Worm (Caenorhabditis elegans): Measurements from ENCODE around the gene clp-7.

Gene clp-7

ce11 chrIV:1388079-1388478 lies 57.7 kb downstream of the clp-7 start (continued):
- TF ChIP-seq mes-2 (tag; optimal IDR thresholded peaks at IDR 0.05; ENCODE audit: poor library complexity, severe bottlenecking): peak; percentile 56
- TF ChIP-seq madf-9 (GFP tag; conservative IDR thresholded peaks at IDR 0.05): peak; percentile 80
- TF ChIP-seq lin-15B (tag; optimal IDR thresholded peaks at IDR 0.05): no peak
- TF ChIP-seq sdz-12 (GFP tag; optimal IDR thresholded peaks at IDR 0.05): peak; percentile 62
- TF ChIP-seq F37D6.2 (tag; optimal IDR thresholded peaks at IDR 0.05): no peak
- peak; percentile 5 for TF ChIP-seq aha-1 (tag)
- TF ChIP-seq dmd-8 (GFP tag; IDR thresholded peaks at IDR 0.05): peak; percentile 81; the same call in 1 of the 2 replicates
- TF ChIP-seq ctbp-1 (GFP tag; IDR thresholded peaks at IDR 0.05): peak; percentile 48; the same call in 1 of the 2 replicates
- TF ChIP-seq mxl-3 (GFP tag; optimal IDR thresholded peaks at IDR 0.05): peak; percentile 39
- TF ChIP-seq Y48G9A.11 (GFP tag; IDR thresholded peaks at IDR 0.05): peak; percentile 66
- TF ChIP-seq D1046.2 (GFP tag; IDR thresholded peaks at IDR 0.05): peak; percentile 74; the same call in 1 of the 2 replicates
- peak; percentile 5 for TF ChIP-seq Y5F2A.4 (GFP tag; optimal IDR thresholded peaks at IDR 0.05)
- TF ChIP-seq lin-38 (GFP tag; IDR thresholded peaks at IDR 0.05): peak; percentile 65
- TF ChIP-seq pha-4 (GFP tag; IDR thresholded peaks at IDR 0.05): peak; percentile 68
- no peak for TF ChIP-seq pha-4 (tag; optimal IDR thresholded peaks at IDR 0.05)
- peak; percentile 69 for TF ChIP-seq mep-1 (tag; optimal IDR thresholded peaks at IDR 0.05)
- peak; percentile 57; the same call in 1 of the 2 replicates for TF ChIP-seq zfp-3 (GFP tag; conservative IDR thresholded peaks at IDR 0.05)
- TF ChIP-seq nhr-41 (GFP tag; IDR thresholded peaks at IDR 0.05): peak; percentile 69
- TF ChIP-seq madf-5 (GFP tag; IDR thresholded peaks at IDR 0.05): peak; percentile 61 to 81; a peak in 2 of 4 replicates
- TF ChIP-seq zip-11 (GFP tag; IDR thresholded peaks at IDR 0.05): peak; percentile 8; the same call in 1 of the 2 replicates
- peak; percentile 34 for TF ChIP-seq nhr-28 (tag; optimal IDR thresholded peaks at IDR 0.05)

ce11 chrIV:1385915-1386314 lies 59.9 kb downstream of the clp-7 start, which contains the start of gene nhr-41:
Gene nhr-41 (plus strand): TSS chrIV:1386215.
- TF ChIP-seq ceh-20 (GFP tag; IDR thresholded peaks at IDR 0.05) (no peak), madf-9 (GFP tag; conservative IDR thresholded peaks at IDR 0.05) (no peak), zip-11 (GFP tag; IDR thresholded peaks at IDR 0.05) (no peak), daf-16 (GFP tag; optimal IDR thresholded peaks at IDR 0.05) (no peak), daf-16 (tag; optimal IDR thresholded peaks at IDR 0.05) (peak; percentile 4), nhr-76 (tag; optimal IDR thresholded peaks at IDR 0.05) (no peak), mdt-29 (GFP tag; IDR thresholded peaks at IDR 0.05) (no peak), cey-2 (tag; optimal IDR thresholded peaks at IDR 0.05; ENCODE audit: borderline replicate concordance, insufficient read depth) (no peak), F44E2.7 (GFP tag; IDR thresholded peaks at IDR 0.05) (no peak), nhr-237 (tag; optimal IDR thresholded peaks at IDR 0.05) (no peak), daf-12 (tag; optimal IDR thresholded peaks at IDR 0.05) (no peak), set-16 (GFP tag; IDR thresholded peaks at IDR 0.05) (peak; percentile 38; the same call in 1 of the 2 replicates), hlh-30 (tag; optimal IDR thresholded peaks at IDR 0.05; ENCODE audit: insufficient read depth) (no peak), dpl-1 (GFP tag; optimal IDR thresholded peaks at IDR 0.05) (no peak), nhr-25 (tag; optimal IDR thresholded peaks at IDR 0.05; ENCODE audit: borderline replicate concordance, insufficient read depth) (no peak), zag-1 (tag; optimal IDR thresholded peaks at IDR 0.05) (no peak), hlh-11 (tag; optimal IDR thresholded peaks at IDR 0.05) (peak; percentile 33), attf-4 (tag; optimal IDR thresholded peaks at IDR 0.05) (no peak), lir-3 (tag; optimal IDR thresholded peaks at IDR 0.05) (no peak), lin-38 (GFP tag; IDR thresholded peaks at IDR 0.05) (no peak), lin-13 (GFP tag; optimal IDR thresholded peaks at IDR 0.05) (no peak), zfp-3 (GFP tag; conservative IDR thresholded peaks at IDR 0.05) (no peak), egl-27 (tag; optimal IDR thresholded peaks at IDR 0.05) (no peak), daf-8 (GFP tag; IDR thresholded peaks at IDR 0.05) (no peak), aha-1 (tag) (no peak)
